Fruit fly (Drosophila melanogaster) whole organism, prepupa: ENCODE data around the gene Hydr2.

Experiments
- CG10669 ChIP-seq: fragments of 200-800 bp; sonication (Bioruptor generic); optimal IDR thresholded peaks from 3 replicates; lab custom pipeline; 2018; ENCODE audit warnings: missing biosample characterization, mild to moderate bottlenecking, missing genetic modification characterization, moderate library complexity
- CG4318 ChIP-seq: fragments of 200-800 bp; sonication (Bioruptor generic); optimal IDR thresholded peaks from 3 replicates; lab custom pipeline; 2017; ENCODE audit warnings: missing biosample characterization, mild to moderate bottlenecking, missing genetic modification characterization
- Hr38 ChIP-seq: sonication (Bioruptor generic); optimal IDR thresholded peaks from 2 replicates; lab custom pipeline; 2016; ENCODE audit warnings: missing biosample characterization, missing genetic modification characterization
- Lpt ChIP-seq: fragments of 200-800 bp; sonication (Bioruptor generic); optimal IDR thresholded peaks from 3 replicates; lab custom pipeline; 2016; ENCODE audit warnings: missing biosample characterization, missing genetic modification characterization
- OdsH ChIP-seq: fragments of 200-800 bp; sonication (Bioruptor generic); optimal IDR thresholded peaks from 3 replicates; lab custom pipeline; 2016; ENCODE audit warnings: missing biosample characterization, missing genetic modification characterization
- dsx ChIP-seq: fragments of 200-800 bp; optimal IDR thresholded peaks from 3 replicates; lab custom pipeline; 2019; ENCODE audit warnings: missing biosample characterization, mild to moderate bottlenecking, missing genetic modification characterization, moderate library complexity; ENCODE audit not compliant: poor library complexity, severe bottlenecking
- esn ChIP-seq: fragments of 200-800 bp; sonication (Bioruptor generic); optimal IDR thresholded peaks from 2 replicates; lab custom pipeline; 2016; ENCODE audit warnings: missing biosample characterization, mild to moderate bottlenecking, missing genetic modification characterization, moderate library complexity
- lz ChIP-seq: fragments of 200-800 bp; sonication (Bioruptor generic); optimal IDR thresholded peaks from 3 replicates; lab custom pipeline; 2016; ENCODE audit warnings: missing biosample characterization, missing genetic modification characterization
- spab ChIP-seq: fragments of 200-800 bp; sonication (Bioruptor generic); optimal IDR thresholded peaks from 2 replicates; lab custom pipeline; 2017; ENCODE audit warnings: missing biosample characterization, mild to moderate bottlenecking, missing genetic modification characterization, missing genetic modification reagents

DNA sequence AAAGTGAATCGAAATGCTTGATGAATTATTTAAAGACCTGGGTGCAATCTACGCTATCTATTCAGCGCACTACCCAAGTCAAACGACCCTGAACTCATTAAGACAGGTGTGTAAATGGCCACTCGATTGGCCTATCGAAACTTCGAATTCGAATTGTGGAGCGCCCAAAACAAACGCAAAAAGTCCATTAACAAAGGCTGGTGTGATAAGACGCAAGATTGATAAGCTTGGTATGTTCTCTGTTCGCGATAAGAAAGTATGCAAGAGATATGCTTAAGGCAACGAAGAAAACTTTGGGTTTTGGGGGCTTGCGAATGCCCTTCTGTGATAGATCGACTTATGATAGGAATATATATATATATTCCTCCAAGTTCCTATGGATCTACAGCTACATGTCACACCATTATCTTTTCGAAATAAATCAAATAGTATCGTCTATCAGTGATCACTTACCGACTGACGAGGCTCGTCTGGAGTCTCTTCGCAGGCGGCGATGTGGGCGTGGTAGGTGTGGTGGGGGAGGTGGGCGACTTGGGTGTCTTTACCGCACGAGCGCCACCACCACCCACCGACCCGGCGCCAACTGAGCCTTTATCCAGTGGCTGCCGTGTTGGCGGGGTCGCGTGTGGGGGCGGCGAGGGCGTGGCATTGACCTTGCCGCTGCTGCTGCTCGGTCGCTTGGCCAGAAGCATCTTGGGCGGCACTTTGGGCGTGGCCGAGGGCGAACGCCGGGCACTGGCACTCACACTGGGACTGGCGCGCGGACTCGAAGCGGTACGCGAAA, 39.7 kb upstream of the Hydr2 start:
- TF ChIP-seq OdsH (GFP tag; lab: Kevin White, UChicago) (no peak), CG4318 (GFP tag; lab: Kevin White, UChicago) (no peak), Lpt (no peak), dsx (GFP tag; lab: Kevin White, UChicago) (no peak), esn (no peak), lz (GFP tag; lab: Kevin White, UChicago) (no peak), Hr38 (no peak), CG10669 (GFP tag; lab: Kevin White, UChicago) (no peak), spab (GFP tag; lab: Kevin White, UChicago) (no peak)
